Fruit fly (Drosophila melanogaster) whole organism, pupa: ENCODE data around the gene CG1416.

ENCODE experiments used
- CG10348 ChIP-seq: fragments of 200-800 bp; sonication (Bioruptor generic); IDR thresholded peaks from 2 replicates; pipeline ENCODE4 v1.3.6; 2022; ENCODE audit warnings: missing biosample characterization, missing genetic modification characterization
- CG12605 ChIP-seq: fragments of 200-800 bp; sonication (Bioruptor generic); IDR thresholded peaks from 2 replicates; pipeline ENCODE4 v1.3.6; 2022; ENCODE audit warnings: missing biosample characterization, missing genetic modification characterization
- CG13204 ChIP-seq: fragments of 200-800 bp; sonication (Bioruptor generic); optimal IDR thresholded peaks from 2 replicates; lab custom pipeline; 2018; ENCODE audit warnings: missing biosample characterization, mild to moderate bottlenecking, missing genetic modification characterization, moderate library complexity
- CG14655 ChIP-seq: fragments of 200-800 bp; sonication (Bioruptor generic); optimal IDR thresholded peaks from 3 replicates; lab custom pipeline; 2017; ENCODE audit warnings: mild to moderate bottlenecking, missing biosample characterization, missing genetic modification reagents, missing genetic modification characterization
- CG15710 ChIP-seq: fragments of 200-800 bp; sonication (Bioruptor generic); optimal IDR thresholded peaks from 2 replicates; lab custom pipeline; 2018; ENCODE audit warnings: missing biosample characterization, mild to moderate bottlenecking, missing genetic modification characterization, moderate library complexity
- CG17806 ChIP-seq: fragments of 200-800 bp; sonication (Bioruptor generic); optimal IDR thresholded peaks from 2 replicates; lab custom pipeline; 2018; ENCODE audit warnings: missing biosample characterization, mild to moderate bottlenecking, missing genetic modification characterization, moderate library complexity
- CG32121 ChIP-seq: fragments of 200-800 bp; sonication (Bioruptor generic); IDR thresholded peaks from 2 replicates; pipeline ENCODE4 v1.3.6; 2022; ENCODE audit warnings: missing biosample characterization, missing genetic modification characterization
- CG34367 ChIP-seq: fragments of 200-800 bp; sonication (Bioruptor generic); optimal IDR thresholded peaks from 2 replicates; lab custom pipeline; 2018; ENCODE audit warnings: missing biosample characterization, mild to moderate bottlenecking, missing genetic modification characterization
- CG4496 ChIP-seq: fragments of 200-800 bp; sonication (Bioruptor generic); IDR thresholded peaks from 3 replicates; pipeline ENCODE4 v1.3.6; 2022; ENCODE audit warnings: missing biosample characterization, missing genetic modification characterization
- CG8159 ChIP-seq: fragments of 200-800 bp; sonication (Bioruptor generic); optimal IDR thresholded peaks from 3 replicates; lab custom pipeline; 2018; ENCODE audit warnings: missing biosample characterization, mild to moderate bottlenecking, missing genetic modification characterization, moderate library complexity
- CG8301 ChIP-seq: fragments of 200-800 bp; sonication (Bioruptor generic); optimal IDR thresholded peaks from 2 replicates; lab custom pipeline; 2018; ENCODE audit warnings: missing biosample characterization, mild to moderate bottlenecking, missing genetic modification characterization
- CG9948 ChIP-seq: fragments of 200-800 bp; sonication (Bioruptor generic); optimal IDR thresholded peaks from 2 replicates; lab custom pipeline; 2018; ENCODE audit warnings: missing biosample characterization, mild to moderate bottlenecking, missing genetic modification characterization, moderate library complexity
- D1 ChIP-seq: fragments of 200-800 bp; sonication (Bioruptor generic); optimal IDR thresholded peaks from 2 replicates; lab custom pipeline; 2018; ENCODE audit warnings: missing biosample characterization, mild to moderate bottlenecking, missing genetic modification characterization, moderate library complexity
- EcR ChIP-seq: fragments of 200-800 bp; sonication (Bioruptor generic); optimal IDR thresholded peaks from 3 replicates; lab custom pipeline; 2019; ENCODE audit warnings: missing biosample characterization, missing genetic modification characterization, mild to moderate bottlenecking, moderate library complexity, missing genetic modification reagents
- Ets98B ChIP-seq: fragments of 200-800 bp; sonication (Bioruptor generic); IDR thresholded peaks from 2 replicates; pipeline ENCODE4 v1.3.6; 2022; ENCODE audit warnings: missing biosample characterization, missing genetic modification characterization
- Pif1A ChIP-seq: fragments of 200-800 bp; sonication (Bioruptor generic); optimal IDR thresholded peaks from 3 replicates; lab custom pipeline; 2016; ENCODE audit warnings: missing biosample characterization, missing genetic modification characterization
- Pif1B ChIP-seq: fragments of 200-800 bp; sonication (Bioruptor generic); optimal IDR thresholded peaks from 3 replicates; lab custom pipeline; 2016; ENCODE audit warnings: missing biosample characterization, missing genetic modification characterization
- Snoo ChIP-seq: fragments of 200-800 bp; sonication (Bioruptor generic); optimal IDR thresholded peaks from 3 replicates; lab custom pipeline; 2017; ENCODE audit warnings: missing biosample characterization, mild to moderate bottlenecking, missing genetic modification characterization, inconsistent platforms
- fd96Ca ChIP-seq: fragments of 200-800 bp; sonication (Bioruptor generic); IDR thresholded peaks from 3 replicates; pipeline ENCODE4 v1.3.6; 2022; ENCODE audit warnings: missing biosample characterization, missing genetic modification characterization
- gl ChIP-seq: fragments of 200-800 bp; sonication (Bioruptor generic); optimal IDR thresholded peaks from 2 replicates; lab custom pipeline; 2018; ENCODE audit warnings: missing biosample characterization, mild to moderate bottlenecking, missing genetic modification characterization
- rn ChIP-seq: fragments of 200-800 bp; sonication (Bioruptor generic); IDR thresholded peaks from 2 replicates; pipeline ENCODE4 v1.3.6; 2022; ENCODE audit warnings: missing biosample characterization, missing genetic modification characterization

Gene CG1416

dm6 chr2L:21786991-21787390, 29.2 kb downstream of the CG1416 start:
- TF ChIP-seq rn (GFP tag; lab: Robert Waterston, UW) (no peak), CG8159 (no peak), CG12605 (GFP tag; lab: Robert Waterston, UW) (no peak), Pif1A (no peak), CG14655 (GFP tag; lab: Kevin White, UChicago) (no peak), CG15710 (no peak), CG8301 (tag; lab: Kevin White, UChicago) (no peak), EcR (GFP tag; lab: Kevin White, UChicago) (no peak), CG4496 (GFP tag; lab: Robert Waterston, UW) (no peak), Snoo (tag; lab: Kevin White, UChicago) (no peak), Ets98B (GFP tag; lab: Robert Waterston, UW) (no peak), D1 (tag; lab: Kevin White, UChicago) (no peak)
- TF ChIP-seq, all 21 proteins: peak for 0

DNA sequence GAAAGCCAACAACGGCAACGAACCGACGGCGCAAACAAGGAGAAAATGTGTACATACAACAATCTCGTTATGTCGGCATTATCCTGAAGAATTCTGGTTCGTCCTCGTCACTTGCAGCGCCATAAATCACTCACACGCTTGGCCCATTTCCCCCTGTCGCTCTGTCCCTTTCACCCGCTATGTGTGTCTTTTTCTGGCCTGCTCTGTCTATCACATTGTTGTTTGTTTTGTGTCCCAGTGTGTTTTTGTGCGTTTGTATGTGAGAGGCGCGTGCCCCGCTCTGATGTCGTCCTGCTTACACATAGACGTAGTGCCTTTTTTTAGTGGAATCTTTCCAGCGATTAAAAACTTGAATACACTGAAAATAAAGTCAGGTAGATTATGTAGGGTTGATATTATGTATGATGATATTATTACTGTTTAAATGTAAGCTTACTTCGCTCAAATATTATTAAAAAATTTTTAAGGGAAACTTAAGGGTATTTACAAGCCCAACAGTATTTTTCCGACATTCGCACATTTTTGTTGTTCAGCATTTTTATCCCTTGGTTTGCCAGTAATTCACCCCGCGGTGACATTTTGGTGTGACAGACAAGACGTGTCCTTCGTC, 31.8 kb downstream of the CG1416 start:
- TF ChIP-seq EcR (GFP tag; lab: Kevin White, UChicago) (no peak), Pif1B (GFP tag; lab: Kevin White, UChicago) (no peak), rn (GFP tag; lab: Robert Waterston, UW) (no peak), CG12605 (GFP tag; lab: Robert Waterston, UW) (no peak), CG10348 (no peak), D1 (tag; lab: Kevin White, UChicago) (no peak), CG17806 (no peak), Snoo (tag; lab: Kevin White, UChicago) (no peak), Ets98B (GFP tag; lab: Robert Waterston, UW) (no peak), CG9948 (no peak), CG14655 (GFP tag; lab: Kevin White, UChicago) (no peak), CG4496 (GFP tag; lab: Robert Waterston, UW) (no peak), Pif1A (no peak), fd96Ca (no peak), CG32121 (GFP tag; lab: Robert Waterston, UW) (no peak), CG15710 (no peak), CG34367 (tag; lab: Kevin White, UChicago) (no peak), CG8159 (no peak), CG8301 (tag; lab: Kevin White, UChicago) (no peak), CG13204 (GFP tag; lab: Kevin White, UChicago) (no peak)

dm6 chr2L:21791980-21792379, 34.2 kb downstream of the CG1416 start:
- TF ChIP-seq CG12605 (GFP tag; lab: Robert Waterston, UW): no peak
- TF ChIP-seq CG13204 (GFP tag; lab: Kevin White, UChicago): no peak
- TF ChIP-seq, all 21 proteins: peak for 0

DNA sequence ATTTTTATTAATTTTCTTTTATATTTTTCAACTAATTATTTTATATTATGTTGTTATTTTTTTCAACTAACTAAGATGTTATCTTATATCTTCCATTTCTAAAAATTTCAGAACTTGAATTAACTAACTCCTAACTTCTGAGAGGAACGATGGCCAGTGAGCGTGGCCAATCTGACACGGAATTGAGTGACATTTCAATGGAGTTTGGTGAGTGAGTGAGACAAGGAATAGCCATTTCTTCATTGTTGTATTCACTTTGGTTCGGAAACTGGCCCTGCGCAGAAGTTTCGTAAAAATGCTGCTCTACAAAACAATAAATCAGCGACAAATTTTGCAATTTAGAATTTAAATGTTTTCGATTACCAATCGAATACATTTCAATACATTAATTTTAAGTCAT, 35.0 kb downstream of the CG1416 start:
- TF ChIP-seq rn (GFP tag; lab: Robert Waterston, UW): no peak
- TF ChIP-seq Pif1B (GFP tag; lab: Kevin White, UChicago): no peak
- no peak for TF ChIP-seq CG4496 (GFP tag; lab: Robert Waterston, UW)
- no peak for TF ChIP-seq Snoo (tag; lab: Kevin White, UChicago)
- TF ChIP-seq CG8301 (tag; lab: Kevin White, UChicago): no peak
- no peak for TF ChIP-seq EcR (GFP tag; lab: Kevin White, UChicago)
- TF ChIP-seq D1 (tag; lab: Kevin White, UChicago): no peak
- no peak for TF ChIP-seq gl (tag; lab: Kevin White, UChicago)

- peak; percentile 96 for TF ChIP-seq CG17806
- peak; percentile 89 for TF ChIP-seq rn (GFP tag; lab: Robert Waterston, UW)
- TF ChIP-seq CG34367 (tag; lab: Kevin White, UChicago): peak; percentile 96
- TF ChIP-seq Pif1B (GFP tag; lab: Kevin White, UChicago): peak; percentile 97
- peak; percentile 98 for TF ChIP-seq Snoo (tag; lab: Kevin White, UChicago)
- peak; percentile 91 for TF ChIP-seq gl (tag; lab: Kevin White, UChicago)
- peak; percentile 86 for TF ChIP-seq CG10348
- TF ChIP-seq D1 (tag; lab: Kevin White, UChicago): peak; percentile 85
- peak; percentile 95 for TF ChIP-seq CG12605 (GFP tag; lab: Robert Waterston, UW)
- TF ChIP-seq CG8301 (tag; lab: Kevin White, UChicago): peak; percentile 97
- TF ChIP-seq Pif1A: peak; percentile 97
- peak; percentile 95; the same call in 1 of the 2 replicates for TF ChIP-seq Ets98B (GFP tag; lab: Robert Waterston, UW)
- peak; percentile 97 for TF ChIP-seq CG32121 (GFP tag; lab: Robert Waterston, UW)
- no peak for TF ChIP-seq CG4496 (GFP tag; lab: Robert Waterston, UW)
- TF ChIP-seq CG13204 (GFP tag; lab: Kevin White, UChicago): peak; percentile 92
- TF ChIP-seq EcR (GFP tag; lab: Kevin White, UChicago): no peak
- TF ChIP-seq CG14655 (GFP tag; lab: Kevin White, UChicago): peak; percentile 96
- TF ChIP-seq CG9948: peak; percentile 96
- TF ChIP-seq CG8159: peak; percentile 97
- peak; percentile 97 for TF ChIP-seq CG15710
- TF ChIP-seq fd96Ca: peak; percentile 97
- TF ChIP-seq, all 21 proteins: peak for 19
Observed at dm6 chr2L:21794547-21795341, 36.9 kb downstream of the CG1416 start.
